Fruit fly (Drosophila melanogaster) whole organism, embryonic: ENCODE measurements around the gene Tango1.

Experiments used
- CG10267 ChIP-seq: fragments of 200-800 bp; sonication (Bioruptor generic); optimal IDR thresholded peaks from 2 replicates; lab custom pipeline; 2018; ENCODE audit warnings: missing biosample characterization, mild to moderate bottlenecking, missing genetic modification characterization, moderate library complexity
- CG11504 ChIP-seq: fragments of 200-800 bp; sonication (Bioruptor generic); optimal IDR thresholded peaks from 3 replicates; lab custom pipeline; 2019; ENCODE audit warnings: missing biosample characterization, mild to moderate bottlenecking, missing genetic modification characterization, moderate library complexity
- CG12299 ChIP-seq: fragments of 200-800 bp; sonication (Bioruptor generic); optimal IDR thresholded peaks from 2 replicates; lab custom pipeline; 2018; ENCODE audit warnings: missing biosample characterization, mild to moderate bottlenecking, missing genetic modification characterization
- CG12391 ChIP-seq: fragments of 200-800 bp; sonication (Bioruptor generic); optimal IDR thresholded peaks from 3 replicates; lab custom pipeline; 2018; ENCODE audit warnings: missing biosample characterization, mild to moderate bottlenecking, missing genetic modification characterization, moderate library complexity
- CG15073 ChIP-seq: fragments of 200-800 bp; sonication (Bioruptor generic); optimal IDR thresholded peaks from 2 replicates; lab custom pipeline; 2016; ENCODE audit warnings: missing biosample characterization, missing genetic modification characterization
- CG1603 ChIP-seq: fragments of 200-800 bp; sonication (Bioruptor generic); optimal IDR thresholded peaks from 2 replicates; lab custom pipeline; 2019; ENCODE audit warnings: missing biosample characterization, mild to moderate bottlenecking, missing genetic modification characterization, moderate library complexity
- CG17359 ChIP-seq: fragments of 200-800 bp; sonication (Bioruptor generic); optimal IDR thresholded peaks from 3 replicates; lab custom pipeline; 2018; ENCODE audit warnings: missing biosample characterization, mild to moderate bottlenecking, missing genetic modification characterization, moderate library complexity
- CG18262 ChIP-seq: fragments of 200-800 bp; optimal IDR thresholded peaks from 3 replicates; lab custom pipeline; 2019; ENCODE audit warnings: missing biosample characterization, mild to moderate bottlenecking, missing genetic modification characterization, moderate library complexity
- CG31441 ChIP-seq: fragments of 200-800 bp; sonication (Bioruptor generic); IDR thresholded peaks from 2 replicates; pipeline ENCODE4 v1.3.6; 2022; ENCODE audit warnings: missing biosample characterization, missing genetic modification characterization
- CG3838 ChIP-seq: fragments of 200-800 bp; sonication (Bioruptor generic); optimal IDR thresholded peaks from 3 replicates; lab custom pipeline; 2016; ENCODE audit warnings: missing biosample characterization, missing genetic modification characterization
- CG6272 ChIP-seq: fragments of 200-800 bp; sonication (Bioruptor generic); IDR thresholded peaks from 2 replicates; pipeline ENCODE4 v1.3.6; 2022; ENCODE audit warnings: missing biosample characterization, missing genetic modification characterization
- CG8089 ChIP-seq: fragments of 200-800 bp; sonication (Bioruptor generic); optimal IDR thresholded peaks from 3 replicates; lab custom pipeline; 2016; ENCODE audit warnings: missing biosample characterization, missing genetic modification characterization
- CG8359 ChIP-seq: fragments of 200-800 bp; sonication (Bioruptor generic); optimal IDR thresholded peaks from 2 replicates; lab custom pipeline; 2017; ENCODE audit warnings: missing biosample characterization, mild to moderate bottlenecking, missing genetic modification characterization, borderline replicate concordance
- CG8388 ChIP-seq: fragments of 200-800 bp; sonication (Bioruptor generic); optimal IDR thresholded peaks from 2 replicates; lab custom pipeline; 2019; ENCODE audit warnings: missing biosample characterization, mild to moderate bottlenecking, missing genetic modification characterization, moderate library complexity
- CG9215 ChIP-seq: fragments of 200-800 bp; sonication (Bioruptor generic); IDR thresholded peaks from 2 replicates; pipeline ENCODE4 v1.3.6; 2022; ENCODE audit warnings: missing biosample characterization, missing genetic modification characterization
- CHES-1-like ChIP-seq: fragments of 200-800 bp; sonication (Bioruptor generic); optimal IDR thresholded peaks from 2 replicates; lab custom pipeline; 2016; ENCODE audit warnings: missing biosample characterization, missing genetic modification characterization
- D19A ChIP-seq: fragments of 200-800 bp; optimal IDR thresholded peaks from 3 replicates; lab custom pipeline; 2019; ENCODE audit warnings: missing biosample characterization, mild to moderate bottlenecking, missing genetic modification characterization, moderate library complexity
- E2f2 ChIP-seq: fragments of 200-800 bp; sonication (Bioruptor generic); IDR thresholded peaks from 2 replicates; pipeline ENCODE4 v1.3.6; 2022; ENCODE audit warnings: missing biosample characterization, missing genetic modification characterization
- HLHmδ ChIP-seq: fragments of 200-800 bp; sonication (Bioruptor generic); optimal IDR thresholded peaks from 2 replicates; lab custom pipeline; 2018; ENCODE audit warnings: missing biosample characterization, mild to moderate bottlenecking, missing genetic modification characterization, moderate library complexity
- Mad ChIP-seq: fragments of 200-800 bp; sonication (Bioruptor generic); optimal IDR thresholded peaks from 2 replicates; lab custom pipeline; 2016; ENCODE audit warnings: missing biosample characterization, missing genetic modification characterization
- Med ChIP-seq: fragments of 200-800 bp; sonication (Bioruptor generic); peaks from one replicate; lab custom pipeline; 2016; ENCODE audit warnings: missing biosample characterization, missing genetic modification characterization, mild to moderate bottlenecking, inconsistent platforms, moderate library complexity
- NfI ChIP-seq: fragments of 200-800 bp; sonication (Bioruptor generic); optimal IDR thresholded peaks from 3 replicates; lab custom pipeline; 2018; ENCODE audit warnings: missing biosample characterization, mild to moderate bottlenecking, missing genetic modification characterization, moderate library complexity
- Oli ChIP-seq: fragments of 200-800 bp; sonication (Bioruptor generic); optimal IDR thresholded peaks from 2 replicates; lab custom pipeline; 2018; ENCODE audit warnings: missing biosample characterization, mild to moderate bottlenecking, missing genetic modification characterization, moderate library complexity
- Optix ChIP-seq: fragments of 200-800 bp; sonication (Bioruptor generic); IDR thresholded peaks from 3 replicates; pipeline ENCODE4 v1.3.6; 2022; ENCODE audit warnings: missing biosample characterization, missing genetic modification characterization
- Rx ChIP-seq: fragments of 200-800 bp; sonication (Bioruptor generic); IDR thresholded peaks from 2 replicates; pipeline ENCODE4 v1.3.6; 2022; ENCODE audit warnings: missing biosample characterization, missing genetic modification characterization
- chm ChIP-seq: fragments of 200-800 bp; sonication (Bioruptor generic); IDR thresholded peaks from 2 replicates; pipeline ENCODE4 v1.3.6; 2022; ENCODE audit warnings: missing biosample characterization, missing genetic modification characterization
- crol ChIP-seq: fragments of 200-800 bp; sonication (Bioruptor generic); IDR thresholded peaks from 2 replicates; pipeline ENCODE4 v1.3.6; 2022; ENCODE audit warnings: missing biosample characterization, missing genetic modification characterization
- dmrt99B ChIP-seq: fragments of 200-800 bp; sonication (Bioruptor generic); optimal IDR thresholded peaks from 2 replicates; lab custom pipeline; 2018; ENCODE audit warnings: missing biosample characterization, mild to moderate bottlenecking, missing genetic modification characterization, moderate library complexity
- dpn ChIP-seq, 2 experiments: fragments of 200-800 bp; sonication (Bioruptor generic); optimal IDR thresholded peaks; 3 replicates each; lab custom pipeline; 2016; ENCODE audit warnings: missing biosample characterization in 2 of 2, missing genetic modification characterization in 2 of 2
- en ChIP-seq: fragments of 200-800 bp; sonication (Bioruptor generic); optimal IDR thresholded peaks from 2 replicates; lab custom pipeline; 2016; ENCODE audit warnings: missing biosample characterization, missing genetic modification characterization
- gem ChIP-seq: fragments of 200-800 bp; sonication (Bioruptor generic); optimal IDR thresholded peaks from 2 replicates; lab custom pipeline; 2019; ENCODE audit warnings: missing biosample characterization, mild to moderate bottlenecking, missing genetic modification characterization, moderate library complexity
- gt ChIP-seq: fragments of 200-800 bp; sonication (Bioruptor generic); IDR thresholded peaks from 2 replicates; pipeline ENCODE4 v1.3.6; 2022; ENCODE audit warnings: missing biosample characterization, missing genetic modification characterization
- ind ChIP-seq: fragments of 200-800 bp; sonication (Bioruptor generic); optimal IDR thresholded peaks from 3 replicates; lab custom pipeline; 2016; ENCODE audit warnings: missing biosample characterization, missing genetic modification characterization
- kah ChIP-seq: fragments of 200-800 bp; sonication (Bioruptor generic); optimal IDR thresholded peaks from 2 replicates; lab custom pipeline; 2018; ENCODE audit warnings: missing biosample characterization, mild to moderate bottlenecking, missing genetic modification characterization
- oc ChIP-seq: fragments of 200-800 bp; sonication (Bioruptor generic); optimal IDR thresholded peaks from 2 replicates; lab custom pipeline; 2018; ENCODE audit warnings: missing biosample characterization, mild to moderate bottlenecking, missing genetic modification characterization, moderate library complexity
- phol ChIP-seq: fragments of 200-800 bp; sonication (Bioruptor generic); optimal IDR thresholded peaks from 3 replicates; lab custom pipeline; 2018; ENCODE audit warnings: missing biosample characterization, mild to moderate bottlenecking, missing genetic modification characterization, moderate library complexity
- pros ChIP-seq: fragments of 200-800 bp; sonication (Bioruptor generic); optimal IDR thresholded peaks from 3 replicates; lab custom pipeline; 2019; ENCODE audit warnings: missing biosample characterization, mild to moderate bottlenecking, missing genetic modification characterization, moderate library complexity
- repo ChIP-seq: fragments of 200-800 bp; sonication (Bioruptor generic); optimal IDR thresholded peaks from 2 replicates; lab custom pipeline; 2016; ENCODE audit warnings: missing biosample characterization, missing genetic modification characterization
- row ChIP-seq: fragments of 200-800 bp; sonication (Bioruptor generic); IDR thresholded peaks from 3 replicates; pipeline ENCODE4 v1.3.6; 2022; ENCODE audit warnings: missing biosample characterization, missing genetic modification characterization
- run ChIP-seq: fragments of 200-800 bp; sonication (Bioruptor generic); optimal IDR thresholded peaks from 3 replicates; lab custom pipeline; 2018; ENCODE audit warnings: missing biosample characterization, mild to moderate bottlenecking, missing genetic modification characterization
- sd ChIP-seq: fragments of 200-800 bp; sonication (Bioruptor generic); optimal IDR thresholded peaks from 3 replicates; lab custom pipeline; 2018; ENCODE audit warnings: missing biosample characterization, mild to moderate bottlenecking, missing genetic modification characterization, moderate library complexity
- sens ChIP-seq: fragments of 200-800 bp; sonication (Bioruptor generic); peaks from one replicate; lab custom pipeline; 2016; ENCODE audit warnings: missing biosample characterization, missing genetic modification characterization
- seq ChIP-seq: fragments of 200-800 bp; sonication (Bioruptor generic); IDR thresholded peaks from 2 replicates; pipeline ENCODE4 v1.3.6; 2022; ENCODE audit warnings: missing biosample characterization, missing genetic modification characterization
- sim ChIP-seq: fragments of 200-800 bp; sonication (Bioruptor generic); IDR thresholded peaks from 2 replicates; pipeline ENCODE4 v1.3.6; 2022; ENCODE audit warnings: missing biosample characterization, missing genetic modification characterization
- sob ChIP-seq: fragments of 200-800 bp; sonication (Bioruptor generic); IDR thresholded peaks from 2 replicates; pipeline ENCODE4 v1.3.6; 2022; ENCODE audit warnings: missing biosample characterization, missing genetic modification characterization
- trem ChIP-seq: fragments of 200-800 bp; optimal IDR thresholded peaks from 3 replicates; lab custom pipeline; 2019; ENCODE audit warnings: missing biosample characterization, mild to moderate bottlenecking, missing genetic modification characterization, moderate library complexity
- ttk ChIP-seq: fragments of 200-800 bp; sonication (Bioruptor generic); IDR thresholded peaks from 2 replicates; pipeline ENCODE4 v2.1.2; 2022; ENCODE audit warnings: missing biosample characterization, missing genetic modification characterization
- vvl ChIP-seq: fragments of 200-800 bp; sonication (Bioruptor generic); IDR thresholded peaks from 2 replicates; pipeline ENCODE4 v1.3.6; 2022; ENCODE audit warnings: missing biosample characterization, missing genetic modification characterization
- zf30C ChIP-seq: fragments of 200-800 bp; sonication (Bioruptor generic); optimal IDR thresholded peaks from 3 replicates; lab custom pipeline; 2018; ENCODE audit warnings: missing biosample characterization, mild to moderate bottlenecking, missing genetic modification characterization

The Tango1 gene

dm6 chr2L:6700742-6701141 is 51.6 kb downstream of the Tango1 start (continued):
- no peak for TF ChIP-seq ind (GFP tag; lab: Kevin White, UChicago)
- TF ChIP-seq dpn (GFP tag; optimal IDR thresholded peaks at IDR 0.05; lab: Kevin White, UChicago): peak in 1 of 2 experiments; percentile 11
- TF ChIP-seq D19A: no peak
- no peak for TF ChIP-seq CHES-1-like (GFP tag; lab: Kevin White, UChicago)
- TF ChIP-seq CG15073 (GFP tag; lab: Kevin White, UChicago): no peak
- TF ChIP-seq chm (GFP tag; lab: Robert Waterston, UW): 0 out of 2 replicates have a peak, but pooled peaks have one; percentile 7
- TF ChIP-seq trem (tag; lab: Kevin White, UChicago): peak; percentile 5
- peak; percentile 30 for TF ChIP-seq run (tag; lab: Kevin White, UChicago)
- peak; percentile 66 for TF ChIP-seq CG8089
- TF ChIP-seq repo: no peak
- no peak for TF ChIP-seq seq (GFP tag; lab: Robert Waterston, UW)
- TF ChIP-seq Optix (GFP tag; lab: Robert Waterston, UW): no peak
- TF ChIP-seq CG9215: no peak
- no peak for TF ChIP-seq CG12299 (tag; lab: Kevin White, UChicago)
- TF ChIP-seq, all 482 proteins: peak for 132

- TF ChIP-seq pros (GFP tag; lab: Kevin White, UChicago): peak; percentile 15
- no peak for TF ChIP-seq sim (GFP tag; lab: Robert Waterston, UW)
- TF ChIP-seq sob (GFP tag; lab: Robert Waterston, UW): no peak
- peak; percentile 27 for TF ChIP-seq CG8359
- no peak for TF ChIP-seq gt
- TF ChIP-seq CG8388: peak; percentile 5
- TF ChIP-seq CG9215: no peak
- TF ChIP-seq sd (tag; lab: Kevin White, UChicago): peak; percentile 54
- no peak for TF ChIP-seq crol (GFP tag; lab: Robert Waterston, UW)
- peak; percentile 25 for TF ChIP-seq CG11504 (tag; lab: Kevin White, UChicago)
- peak; percentile 48 for TF ChIP-seq HLHmδ (GFP tag; lab: Kevin White, UChicago)
- 0 out of 2 replicates have a peak, but pooled peaks have one; percentile 14 for TF ChIP-seq CG31441
- TF ChIP-seq phol: peak; percentile 33
- TF ChIP-seq kah (GFP tag; lab: Kevin White, UChicago): peak; percentile 93
- peak; percentile 6 for TF ChIP-seq CG10267 (tag; lab: Kevin White, UChicago)
- TF ChIP-seq CG1603 (tag; lab: Kevin White, UChicago): peak; percentile 50
- peak; percentile 26 for TF ChIP-seq Med
- peak; percentile 15 for TF ChIP-seq CG12391
- no peak for TF ChIP-seq NfI
- peak; percentile 59 for TF ChIP-seq sens (GFP tag; lab: Kevin White, UChicago)
- no peak for TF ChIP-seq vvl
- TF ChIP-seq gem (tag; lab: Kevin White, UChicago): peak; percentile 37
- no peak for TF ChIP-seq CG6272
- TF ChIP-seq oc (tag; lab: Kevin White, UChicago): peak; percentile 1
- no peak for TF ChIP-seq Mad
- TF ChIP-seq E2f2 (GFP tag; lab: Robert Waterston, UW): no peak
- TF ChIP-seq en (GFP tag; lab: Kevin White, UChicago): no peak
- TF ChIP-seq Oli (tag; lab: Kevin White, UChicago): peak; percentile 2
- 0 out of 2 replicates have a peak, but pooled peaks have one; percentile 14 for TF ChIP-seq Rx (GFP tag; lab: Robert Waterston, UW)
- TF ChIP-seq CG17359 (tag; lab: Kevin White, UChicago): peak; percentile 31
- TF ChIP-seq dmrt99B (tag; lab: Kevin White, UChicago): peak; percentile 42
- peak; percentile 13 for TF ChIP-seq CG18262 (tag; lab: Kevin White, UChicago)
- TF ChIP-seq CG3838: no peak
- TF ChIP-seq zf30C (GFP tag; lab: Kevin White, UChicago): peak; percentile 0
- TF ChIP-seq row (GFP tag; lab: Robert Waterston, UW): 0 out of 3 replicates have a peak, but pooled peaks have one; percentile 28
- no peak for TF ChIP-seq ttk (GFP tag; lab: Robert Waterston, UW)
Measured at dm6 chr2L:6701409-6702199, 52.4 kb downstream of the Tango1 start.
